Worm (Caenorhabditis elegans): Measurements from ENCODE around the gene R05F9.9.

- no peak for TF ChIP-seq nhr-237 (tag; optimal IDR thresholded peaks at IDR 0.05)
- TF ChIP-seq zag-1 (tag; optimal IDR thresholded peaks at IDR 0.05), result no peak
- TF ChIP-seq ztf-11 (tag; optimal IDR thresholded peaks at IDR 0.05), result no peak
- no peak for TF ChIP-seq ceh-82 (tag; optimal IDR thresholded peaks at IDR 0.05)
- no peak for TF ChIP-seq fkh-4 (tag; optimal IDR thresholded peaks at IDR 0.05; ENCODE audit: borderline replicate concordance)
- no peak for TF ChIP-seq aha-1 (tag; optimal IDR thresholded peaks at IDR 0.05)
These were observed 18.7 kb upstream of the R05F9.9 start for ce11 chrII:4920608-4921007.

All from whole organism, L1 larva.